Worm (Caenorhabditis elegans): ENCODE measurements around the gene picc-1.
"Not testable (repeated sequence)": the region's sequence is repeated elsewhere in the genome, so short reads cannot be mapped to it uniquely, and the experiment has no call there.

Gene picc-1

DNA sequence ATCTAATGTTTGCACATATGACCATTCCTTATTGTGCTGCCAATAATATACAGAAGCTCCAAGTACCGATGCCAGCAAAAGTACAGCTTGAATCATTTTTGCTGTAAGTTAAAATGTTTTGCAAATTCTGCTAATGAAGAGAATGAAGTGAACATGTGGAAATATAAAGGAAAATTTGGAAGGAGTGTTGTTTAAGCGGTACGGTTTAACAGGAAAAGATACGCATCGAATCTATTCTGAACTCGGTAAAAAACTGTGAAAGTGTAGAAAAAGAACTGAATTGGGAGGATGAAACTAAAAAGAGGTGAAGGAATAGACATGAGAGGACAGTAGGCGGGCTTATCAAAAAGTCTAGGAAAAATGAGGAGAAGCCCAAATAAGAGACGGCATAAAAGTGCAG, 44.5 kb downstream of the picc-1 start, which contains the start of gene Y38A10A.2:
TSS of gene Y38A10A.2 (minus strand) at position 101 of the 400 bp plus-strand sequence.
- TF ChIP-seq C08G9.2 (tag; optimal IDR thresholded peaks at IDR 0.05) (no peak), mec-3 (tag; optimal IDR thresholded peaks at IDR 0.05; ENCODE audit: borderline replicate concordance) (no peak), nfya-1 (tag; optimal IDR thresholded peaks at IDR 0.05) (no peak), npax-4 (tag; optimal IDR thresholded peaks at IDR 0.05) (no peak), ref-2 (tag; optimal IDR thresholded peaks at IDR 0.05) (no peak), hlh-15 (tag; optimal IDR thresholded peaks at IDR 0.05) (no peak), pros-1 (tag; optimal IDR thresholded peaks at IDR 0.05) (no peak), pat-9 (tag; optimal IDR thresholded peaks at IDR 0.05) (no peak), dmd-4 (tag; optimal IDR thresholded peaks at IDR 0.05; ENCODE audit: borderline replicate concordance) (no peak)

DNA sequence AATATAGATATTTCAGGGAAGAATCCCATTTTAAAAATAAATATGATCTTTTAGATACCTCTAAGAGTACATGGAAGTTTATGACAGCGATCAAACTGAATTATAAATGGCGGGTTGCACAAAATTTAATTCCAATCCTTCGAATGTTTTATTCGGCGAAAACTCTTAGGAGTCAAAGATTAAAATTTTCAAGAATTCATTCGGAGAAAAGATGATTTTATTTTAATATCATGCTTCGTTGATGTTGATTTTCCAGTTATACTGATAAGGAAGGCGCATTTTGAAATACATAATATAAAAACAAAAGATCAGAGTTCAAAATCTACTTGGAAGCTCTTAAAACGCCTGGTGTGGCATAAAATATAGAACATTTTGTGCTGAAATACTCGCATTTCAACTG, 48.3 kb downstream of the picc-1 start, which contains the start of gene srh-10:
TSS of gene srh-10 (minus strand) at position 29 of the 400 bp plus-strand sequence.
- TF ChIP-seq ets-4 (tag; optimal IDR thresholded peaks at IDR 0.05) (no peak), fax-1 (tag; optimal IDR thresholded peaks at IDR 0.05) (no peak), C08G9.2 (tag; optimal IDR thresholded peaks at IDR 0.05) (no peak), mec-3 (tag; optimal IDR thresholded peaks at IDR 0.05; ENCODE audit: borderline replicate concordance) (no peak)

DNA sequence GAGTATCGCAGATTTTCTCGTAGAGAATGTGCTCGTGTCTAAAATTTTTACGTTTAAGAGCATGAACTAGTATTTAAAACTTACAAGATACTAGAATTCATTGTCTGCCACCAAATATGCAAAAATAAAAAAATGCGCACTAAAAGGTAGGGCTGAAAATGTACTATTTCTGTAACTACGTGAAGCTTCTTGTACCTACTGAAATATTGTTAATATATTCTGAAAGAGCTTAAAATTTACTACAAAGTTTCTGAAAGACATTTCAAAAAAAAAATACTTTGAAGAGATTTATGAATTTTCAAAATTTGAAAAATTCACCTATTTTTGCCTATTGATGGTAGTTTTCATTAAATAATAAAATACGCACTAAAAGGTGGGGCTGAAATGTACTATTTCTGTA, 51.2 kb downstream of the picc-1 start, which contains the start of gene fbxa-214:
TSS of gene fbxa-214 (minus strand) at position 101 of the 400 bp plus-strand sequence.
- not testable (repeated sequence) for TF ChIP-seq sdc-2, ceh-48, ceh-24 (tag; optimal IDR thresholded peaks at IDR 0.05)
